Fruit fly (Drosophila melanogaster): ENCODE measurements around the gene CG32022.

Gene CG32022

dm6 chr3L:8672199-8673059, 48.6 kb downstream of the CG32022 start (continued):
- TF ChIP-seq rib (GFP tag; IDR thresholded peaks at IDR 0.05): peak; percentile 80
- TF ChIP-seq Hr3 (GFP tag; optimal IDR thresholded peaks at IDR 0.05): peak; percentile 22
- TF ChIP-seq CG8944 (GFP tag; optimal IDR thresholded peaks at IDR 0.05): no peak
- peak; percentile 19 for TF ChIP-seq Xbp1 (GFP tag; optimal IDR thresholded peaks at IDR 0.05)
- TF ChIP-seq CG2712 (tag; optimal IDR thresholded peaks at IDR 0.05): peak; percentile 10
- TF ChIP-seq CG13424 (tag; optimal IDR thresholded peaks at IDR 0.05): peak; percentile 41
- TF ChIP-seq lilli (GFP tag; optimal IDR thresholded peaks at IDR 0.05): peak; percentile 67
- peak; percentile 73; the same call in 1 of the 4 replicates for TF ChIP-seq chinmo (GFP tag; IDR thresholded peaks at IDR 0.05; ENCODE audit: partially characterized antibody)
- TF ChIP-seq CG2202 (tag; optimal IDR thresholded peaks at IDR 0.05): no peak
- TF ChIP-seq Trl (optimal IDR thresholded peaks at IDR 0.05): peak; percentile 57 to 59
- TF ChIP-seq Trl (GFP tag; optimal IDR thresholded peaks at IDR 0.05): peak; percentile 33
- no peak for TF ChIP-seq kay (GFP tag; optimal IDR thresholded peaks at IDR 0.05)
- peak; percentile 63 for TF ChIP-seq grau (tag; optimal IDR thresholded peaks at IDR 0.05)
- TF ChIP-seq peb (GFP tag; IDR thresholded peaks at IDR 0.05): no peak
- TF ChIP-seq Aef1 (GFP tag; IDR thresholded peaks at IDR 0.05): peak; percentile 11; the same call in 1 of the 3 replicates
- no peak for TF ChIP-seq wor (GFP tag; IDR thresholded peaks at IDR 0.05)
- no peak for TF ChIP-seq gt (GFP tag; IDR thresholded peaks at IDR 0.05)
- TF ChIP-seq CG7928 (GFP tag; optimal IDR thresholded peaks at IDR 0.05): no peak
- TF ChIP-seq CG7839 (tag; optimal IDR thresholded peaks at IDR 0.05): peak; percentile 63
- no peak for TF ChIP-seq CG7372 (GFP tag; IDR thresholded peaks at IDR 0.05)
- peak; percentile 37; the same call in 1 of the 2 replicates for TF ChIP-seq Poxn (GFP tag; IDR thresholded peaks at IDR 0.05)
- no peak for TF ChIP-seq otp (GFP tag; IDR thresholded peaks at IDR 0.05)
- no peak for TF ChIP-seq oc (tag; optimal IDR thresholded peaks at IDR 0.05)
- TF ChIP-seq gfzf (GFP tag; optimal IDR thresholded peaks at IDR 0.05): no peak
- peak; percentile 42 for TF ChIP-seq gro (GFP tag; optimal IDR thresholded peaks at IDR 0.05)
- no peak for TF ChIP-seq disco-r (GFP tag; optimal IDR thresholded peaks at IDR 0.05)
- peak; percentile 23 for TF ChIP-seq sd (tag; optimal IDR thresholded peaks at IDR 0.05)
- no peak for TF ChIP-seq pnt (GFP tag; optimal IDR thresholded peaks at IDR 0.05)
- no peak; the same call in 1 of the 2 replicates for TF ChIP-seq E2f2 (GFP tag; IDR thresholded peaks at IDR 0.05)
- no peak for TF ChIP-seq odd (GFP tag; optimal IDR thresholded peaks at IDR 0.05)
- TF ChIP-seq btn (GFP tag; optimal IDR thresholded peaks at IDR 0.05): no peak
- no peak for TF ChIP-seq CG10565 (GFP tag; optimal IDR thresholded peaks at IDR 0.05)
- peak; percentile 70 for TF ChIP-seq CG13624 (GFP tag; optimal IDR thresholded peaks at IDR 0.05)
- TF ChIP-seq CG14441 (GFP tag; IDR thresholded peaks at IDR 0.05): peak; percentile 48; the same call in 1 of the 2 replicates
- TF ChIP-seq CG10209 (GFP tag; optimal IDR thresholded peaks at IDR 0.05): peak; percentile 28
- no peak for TF ChIP-seq trem (tag; optimal IDR thresholded peaks at IDR 0.05)
- TF ChIP-seq Dbx (GFP tag; IDR thresholded peaks at IDR 0.05): peak; percentile 76; the same call in 2 of the 3 replicates
- TF ChIP-seq insv (GFP tag; optimal IDR thresholded peaks at IDR 0.05): no peak
- TF ChIP-seq D19B (GFP tag; optimal IDR thresholded peaks at IDR 0.05): peak; percentile 39
- TF ChIP-seq Mrtf (GFP tag; IDR thresholded peaks at IDR 0.05): no peak
- 0 out of 3 replicates have a peak, but pooled peaks have one; percentile 32 for TF ChIP-seq CG11093 (GFP tag; IDR thresholded peaks at IDR 0.05)
- peak; percentile 30 for TF ChIP-seq tio (GFP tag; optimal IDR thresholded peaks at IDR 0.05)
- no peak for TF ChIP-seq Tbp (GFP tag; optimal IDR thresholded peaks at IDR 0.05)
- no peak for TF ChIP-seq chif (GFP tag; optimal IDR thresholded peaks at IDR 0.05)
- no peak for TF ChIP-seq CG3726 (GFP tag; IDR thresholded peaks at IDR 0.05)
- TF ChIP-seq Atf-2 (GFP tag; optimal IDR thresholded peaks at IDR 0.05): no peak
- TF ChIP-seq Hey (tag; optimal IDR thresholded peaks at IDR 0.05): no peak
- no peak for TF ChIP-seq sim (GFP tag; IDR thresholded peaks at IDR 0.05)
- no peak for TF ChIP-seq CG6791 (GFP tag; IDR thresholded peaks at IDR 0.05; ENCODE audit: partially characterized antibody)
- TF ChIP-seq CG6254 (GFP tag; optimal IDR thresholded peaks at IDR 0.05): no peak
